Worm (Caenorhabditis elegans) whole organism, young adult: ENCODE measurements around the gene pkn-1.

ENCODE experiments used
- F39B2.1 ChIP-seq: fragments of 200-800 bp; sonication (Bioruptor generic); IDR thresholded peaks from 2 replicates; pipeline ENCODE4 v1.3.6; 2022; ENCODE audit warnings: missing genetic modification reagents, missing genetic modification characterization, missing compliant biosample characterization
- F49E8.2 ChIP-seq: sonication (generic microtip); optimal IDR thresholded peaks from 3 replicates; lab custom pipeline; 2017; ENCODE audit warnings: missing genetic modification characterization, mild to moderate bottlenecking, missing compliant biosample characterization, antibody characterized with exemption, moderate library complexity; ENCODE audit not compliant: insufficient read depth
- T07F8.4 ChIP-seq: sonication (generic microtip); optimal IDR thresholded peaks from 2 replicates; lab custom pipeline; 2016; ENCODE audit warnings: mild to moderate bottlenecking, missing genetic modification characterization, moderate library complexity, missing compliant biosample characterization
- dpl-1 ChIP-seq: fragments of 150-350 bp; optimal IDR thresholded peaks from 2 replicates; lab custom pipeline; 2014; ENCODE audit warnings: missing biosample characterization, missing genetic modification reagents, missing genetic modification characterization
- ekl-4 ChIP-seq: fragments of 200-800 bp; sonication (Bioruptor generic); IDR thresholded peaks from 2 replicates; pipeline ENCODE4 v1.3.6; 2022; ENCODE audit warnings: missing genetic modification reagents, missing genetic modification characterization, missing compliant biosample characterization
- fkh-3 ChIP-seq: sonication (generic microtip); optimal IDR thresholded peaks from 2 replicates; lab custom pipeline; 2016; ENCODE audit warnings: mild to moderate bottlenecking, missing genetic modification characterization, missing compliant biosample characterization
- hlh-26 ChIP-seq: fragments of 200-800 bp; sonication (Bioruptor generic); conservative IDR thresholded peaks from 2 replicates; pipeline ENCODE4 v1.3.6; 2022; ENCODE audit warnings: missing genetic modification reagents, missing genetic modification characterization, missing compliant biosample characterization
- hmg-20 ChIP-seq: fragments of 200-800 bp; sonication (Bioruptor generic); IDR thresholded peaks from 2 replicates; pipeline ENCODE4 v1.3.6; 2022; ENCODE audit warnings: missing genetic modification reagents, missing genetic modification characterization, missing compliant biosample characterization
- nhr-179 ChIP-seq: sonication (generic microtip); optimal IDR thresholded peaks from 2 replicates; lab custom pipeline; 2016; ENCODE audit warnings: mild to moderate bottlenecking, missing genetic modification characterization, missing compliant biosample characterization
- somi-1 ChIP-seq: fragments of 200-800 bp; sonication (Bioruptor generic); optimal IDR thresholded peaks from 2 replicates; lab custom pipeline; 2018; ENCODE audit warnings: mild to moderate bottlenecking, missing genetic modification characterization, missing compliant biosample characterization
- ztf-26 ChIP-seq: sonication (generic microtip); optimal IDR thresholded peaks from 2 replicates; lab custom pipeline; 2017; ENCODE audit warnings: missing genetic modification characterization, missing compliant biosample characterization

DNA sequence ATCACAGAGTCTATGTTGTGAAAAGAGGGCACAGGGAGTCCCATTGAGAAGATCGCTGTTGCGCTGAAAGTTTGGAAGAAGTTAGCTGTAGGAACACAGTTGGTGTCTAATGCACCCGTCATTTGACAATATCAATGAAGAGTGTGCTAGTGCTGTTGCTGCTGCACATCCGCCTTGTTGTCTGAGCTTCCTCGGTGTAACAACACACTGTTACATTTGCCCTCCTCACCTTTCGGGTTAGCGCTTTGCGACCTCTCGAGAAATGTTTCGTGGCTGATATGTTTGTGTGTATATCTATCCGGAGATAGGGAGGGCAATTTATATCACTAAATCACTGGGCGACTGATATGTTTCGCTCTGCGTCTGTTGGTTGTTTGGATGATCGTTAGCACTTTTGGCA lies 2.8 kb upstream of the pkn-1 start:
- TF ChIP-seq nhr-179 (tag; lab: Kevin White, UChicago) (no peak), F49E8.2 (tag; lab: Kevin White, UChicago) (no peak), hmg-20 (no peak), F39B2.1 (GFP tag; lab: Robert Waterston, UW) (no peak), hlh-26 (GFP tag; lab: Robert Waterston, UW) (no peak), somi-1 (GFP tag; lab: Kevin White, UChicago) (no peak), ztf-26 (tag; lab: Kevin White, UChicago) (no peak), fkh-3 (tag; lab: Kevin White, UChicago) (no peak), dpl-1 (GFP tag; lab: Kevin White, UChicago) (no peak), ekl-4 (GFP tag; lab: Robert Waterston, UW) (no peak), T07F8.4 (no peak)
